Fruit fly (Drosophila melanogaster): ENCODE data around the gene Dip-B.

Dip-B gene

dm6 chr3R:13807330-13807729 is 25.2 kb downstream of the Dip-B start:
- TF ChIP-seq crol (GFP tag; IDR thresholded peaks at IDR 0.05) (peak; percentile 59), CG17829 (tag; optimal IDR thresholded peaks at IDR 0.05) (no peak), seq (GFP tag; IDR thresholded peaks at IDR 0.05) (no peak), Dad (GFP tag; optimal IDR thresholded peaks at IDR 0.05) (no peak), lov (optimal IDR thresholded peaks at IDR 0.05) (no peak), lov (GFP tag; IDR thresholded peaks at IDR 0.05) (no peak), CG8765 (GFP tag; IDR thresholded peaks at IDR 0.05) (no peak), CG13894 (tag; optimal IDR thresholded peaks at IDR 0.05) (no peak), hb (GFP tag; IDR thresholded peaks at IDR 0.05; ENCODE audit: partially characterized antibody) (no peak), Ets65A (GFP tag) (peak; percentile 26), CG16779 (GFP tag; IDR thresholded peaks at IDR 0.05) (no peak), Ets97D (GFP tag; optimal IDR thresholded peaks at IDR 0.05) (no peak), Abd-B (GFP tag; optimal IDR thresholded peaks at IDR 0.05) (no peak), Lim3 (GFP tag; IDR thresholded peaks at IDR 0.05) (no peak), CG3065 (GFP tag; optimal IDR thresholded peaks at IDR 0.05) (no peak), Drgx (GFP tag; IDR thresholded peaks at IDR 0.05) (no peak), CG7745 (tag; optimal IDR thresholded peaks at IDR 0.05) (no peak), schlank (tag; optimal IDR thresholded peaks at IDR 0.05) (no peak)

dm6 chr3R:13807906-13808305 is 25.8 kb downstream of the Dip-B start:
- TF ChIP-seq sens (GFP tag) (peak; percentile 42), CG17361 (GFP tag; IDR thresholded peaks at IDR 0.05) (0 out of 3 replicates have a peak, but pooled peaks have one; percentile 18), Drgx (GFP tag; IDR thresholded peaks at IDR 0.05) (0 out of 2 replicates have a peak, but pooled peaks have one; percentile 45), Dad (GFP tag; optimal IDR thresholded peaks at IDR 0.05) (no peak), nmo (GFP tag; optimal IDR thresholded peaks at IDR 0.05) (peak; percentile 14), inv (GFP tag; IDR thresholded peaks at IDR 0.05; ENCODE audit: partially characterized antibody) (no peak), Xbp1 (GFP tag; optimal IDR thresholded peaks at IDR 0.05) (no peak), bsh (GFP tag; optimal IDR thresholded peaks at IDR 0.05) (peak in 1 of 2 experiments; percentile 38)

- TF ChIP-seq twi (tag; optimal IDR thresholded peaks at IDR 0.05) (peak; percentile 76), Hr3 (GFP tag; optimal IDR thresholded peaks at IDR 0.05) (no peak), CG15479 (GFP tag; optimal IDR thresholded peaks at IDR 0.05) (peak; percentile 79), CG31365 (tag; optimal IDR thresholded peaks at IDR 0.05) (no peak)
Observed at dm6 chr3R:13809261-13809660, 27.2 kb downstream of the Dip-B start.

dm6 chr3R:13810308-13810707 is 28.2 kb downstream of the Dip-B start:
- no peak for TF ChIP-seq CG6654 (GFP tag; optimal IDR thresholded peaks at IDR 0.05)
- no peak for TF ChIP-seq hbn (GFP tag; IDR thresholded peaks at IDR 0.05; ENCODE audit: partially characterized antibody)
- no peak for TF ChIP-seq CG2712 (tag; optimal IDR thresholded peaks at IDR 0.05)
- no peak for TF ChIP-seq Dip2 (GFP tag; IDR thresholded peaks at IDR 0.05)
- no peak for TF ChIP-seq CG6813 (GFP tag; optimal IDR thresholded peaks at IDR 0.05)
- TF ChIP-seq CG16815 (GFP tag; optimal IDR thresholded peaks at IDR 0.05): no peak
- TF ChIP-seq CG4360 (GFP tag; IDR thresholded peaks at IDR 0.05): no peak
- TF ChIP-seq bsh (GFP tag; optimal IDR thresholded peaks at IDR 0.05): no peak
- TF ChIP-seq crp (GFP tag; optimal IDR thresholded peaks at IDR 0.05): no peak
- TF ChIP-seq MESR4 (GFP tag; optimal IDR thresholded peaks at IDR 0.05): no peak
- no peak for TF ChIP-seq mirr (GFP tag; optimal IDR thresholded peaks at IDR 0.05)
- TF ChIP-seq chn (GFP tag; optimal IDR thresholded peaks at IDR 0.05): no peak
- no peak for TF ChIP-seq CG14014 (GFP tag; IDR thresholded peaks at IDR 0.05)
- no peak for TF ChIP-seq hth (optimal IDR thresholded peaks at IDR 0.05)
- no peak for TF ChIP-seq sqz (GFP tag; optimal IDR thresholded peaks at IDR 0.05)
- TF ChIP-seq CG12236 (GFP tag; optimal IDR thresholded peaks at IDR 0.05): no peak
- TF ChIP-seq CG11093 (GFP tag; IDR thresholded peaks at IDR 0.05): no peak
- TF ChIP-seq CG12219 (GFP tag; optimal IDR thresholded peaks at IDR 0.05): no peak
- no peak for TF ChIP-seq gsb (GFP tag; IDR thresholded peaks at IDR 0.05)

All from whole organism, embryonic.